Worm (Caenorhabditis elegans) whole organism, L4 larva: ENCODE data around the gene F21G4.6.
A peak's percentile ranks its signal among the peaks of the same experiment; 100 is the strongest.

Experiments used
- D1046.2 ChIP-seq: fragments of 200-800 bp; sonication (Bioruptor generic); IDR thresholded peaks from 2 replicates; pipeline ENCODE4 v1.3.6; 2022; ENCODE audit warnings: missing genetic modification characterization, missing compliant biosample characterization
- F10B5.3 ChIP-seq: sonication (generic microtip); optimal IDR thresholded peaks from 2 replicates; lab custom pipeline; 2016; ENCODE audit warnings: mild to moderate bottlenecking, missing genetic modification characterization, missing compliant biosample characterization
- F37D6.2 ChIP-seq: sonication (generic microtip); optimal IDR thresholded peaks from 2 replicates; lab custom pipeline; 2016; ENCODE audit warnings: mild to moderate bottlenecking, missing genetic modification characterization, missing compliant biosample characterization
- F44E2.7 ChIP-seq: fragments of 200-800 bp; sonication (Bioruptor generic); IDR thresholded peaks from 2 replicates; pipeline ENCODE4 v2.1.2; 2022; ENCODE audit warnings: missing genetic modification characterization, missing compliant biosample characterization
- Y48G9A.11 ChIP-seq: fragments of 200-800 bp; sonication (Bioruptor generic); IDR thresholded peaks from 2 replicates; pipeline ENCODE4 v1.3.6; 2022; ENCODE audit warnings: missing genetic modification reagents, missing genetic modification characterization, missing compliant biosample characterization
- ZK546.5 ChIP-seq, 2 experiments: sonication (generic microtip); optimal IDR thresholded peaks; 2 replicates each; lab custom pipeline; 2017; ENCODE audit warnings: missing biosample characterization in 2 of 2, missing genetic modification characterization in 2 of 2
- aha-1 ChIP-seq: fragments of 150-350 bp; peaks from one replicate; lab custom pipeline; 2014; ENCODE audit warnings: missing biosample characterization, missing genetic modification characterization
- aly-2 ChIP-seq: sonication (generic microtip); optimal IDR thresholded peaks from 2 replicates; lab custom pipeline; 2018; ENCODE audit warnings: missing biosample characterization, missing genetic modification characterization
- ama-1 ChIP-seq: fragments of 150-350 bp; optimal IDR thresholded peaks from 2 replicates; lab custom pipeline; 2014; ENCODE audit warnings: inconsistent platforms, mixed read lengths
- arid-1 ChIP-seq: fragments of 200-800 bp; sonication (Bioruptor generic); conservative IDR thresholded peaks from 2 replicates; pipeline ENCODE4 v1.3.6; 2022; ENCODE audit warnings: missing genetic modification reagents, missing genetic modification characterization, missing compliant biosample characterization
- ceh-20 ChIP-seq: fragments of 200-800 bp; sonication (Bioruptor generic); IDR thresholded peaks from 2 replicates; pipeline ENCODE4 v1.3.6; 2022; ENCODE audit warnings: missing genetic modification reagents, missing genetic modification characterization, missing compliant biosample characterization
- ceh-44 ChIP-seq: fragments of 200-800 bp; sonication (Bioruptor generic); IDR thresholded peaks from 2 replicates; pipeline ENCODE4 v1.3.6; 2022; ENCODE audit warnings: missing genetic modification reagents, missing genetic modification characterization, missing compliant biosample characterization
- ceh-82 ChIP-seq: sonication (generic microtip); optimal IDR thresholded peaks from 2 replicates; lab custom pipeline; 2017; ENCODE audit warnings: missing biosample characterization, missing genetic modification characterization
- daf-12 ChIP-seq: fragments of 150-350 bp; optimal IDR thresholded peaks from 2 replicates; lab custom pipeline; 2014; ENCODE audit warnings: missing biosample characterization, missing genetic modification reagents, missing genetic modification characterization
- dmd-6 ChIP-seq: fragments of 200-800 bp; sonication (Bioruptor generic); IDR thresholded peaks from 2 replicates; pipeline ENCODE4 v1.3.6; 2022; ENCODE audit warnings: missing genetic modification reagents, missing genetic modification characterization, missing compliant biosample characterization
- dmd-9 ChIP-seq: fragments of 200-800 bp; sonication (Bioruptor generic); IDR thresholded peaks from 2 replicates; pipeline ENCODE4 v1.3.6; 2022; ENCODE audit warnings: missing genetic modification reagents, missing genetic modification characterization, missing compliant biosample characterization
- dve-1 ChIP-seq: sonication (generic microtip); optimal IDR thresholded peaks from 2 replicates; lab custom pipeline; 2017; ENCODE audit warnings: antibody characterized with exemption, mild to moderate bottlenecking, missing genetic modification characterization, missing compliant biosample characterization; ENCODE audit not compliant: insufficient read depth
- egl-43 ChIP-seq: fragments of 200-800 bp; sonication (Bioruptor generic); IDR thresholded peaks from 2 replicates; pipeline ENCODE4 v1.3.6; 2022; ENCODE audit warnings: missing genetic modification reagents, missing genetic modification characterization, missing compliant biosample characterization
- fkh-10 ChIP-seq: fragments of 150-350 bp; optimal IDR thresholded peaks from 2 replicates; lab custom pipeline; 2014; ENCODE audit warnings: missing biosample characterization, missing genetic modification reagents, missing genetic modification characterization
- hlh-11 ChIP-seq: fragments of 200-800 bp; sonication (Bioruptor generic); optimal IDR thresholded peaks from 2 replicates; lab custom pipeline; 2018; ENCODE audit warnings: mild to moderate bottlenecking, missing genetic modification characterization, missing compliant biosample characterization
- hmg-1.1 ChIP-seq: fragments of 200-800 bp; sonication (Bioruptor generic); IDR thresholded peaks from 2 replicates; pipeline ENCODE4 v1.3.6; 2022; ENCODE audit warnings: missing genetic modification reagents, missing genetic modification characterization, missing compliant biosample characterization
- lim-7 ChIP-seq: fragments of 200-800 bp; sonication (Bioruptor generic); IDR thresholded peaks from 2 replicates; pipeline ENCODE4 v1.3.6; 2022; ENCODE audit warnings: missing genetic modification characterization, missing compliant biosample characterization
- lin-1 ChIP-seq: fragments of 200-800 bp; sonication (Bioruptor generic); IDR thresholded peaks from 2 replicates; pipeline ENCODE4 v1.3.6; 2022; ENCODE audit warnings: missing genetic modification reagents, missing genetic modification characterization, missing compliant biosample characterization
- lin-13 ChIP-seq: fragments of 150-350 bp; optimal IDR thresholded peaks from 2 replicates; lab custom pipeline; 2014; ENCODE audit warnings: missing biosample characterization, missing genetic modification reagents, missing genetic modification characterization
- lir-3 ChIP-seq: sonication (generic microtip); optimal IDR thresholded peaks from 2 replicates; lab custom pipeline; 2016; ENCODE audit warnings: mild to moderate bottlenecking, missing genetic modification characterization, missing compliant biosample characterization
- madf-9 ChIP-seq: fragments of 200-800 bp; sonication (Bioruptor generic); conservative IDR thresholded peaks from 2 replicates; pipeline ENCODE4 v1.3.6; 2022; ENCODE audit warnings: missing genetic modification reagents, missing genetic modification characterization, missing compliant biosample characterization
- mdl-1 ChIP-seq, 2 experiments: fragments of 150-350 bp in 1 of 2; sonication (generic microtip) in 1 of 2; optimal IDR thresholded peaks; 2 replicates each; lab custom pipeline; 2014 to 2017; ENCODE audit warnings: missing biosample characterization in 2 of 2, missing genetic modification characterization in 2 of 2
- mep-1 ChIP-seq: fragments of 150-350 bp; sonication (generic microtip); optimal IDR thresholded peaks from 3 replicates; lab custom pipeline; 2014; ENCODE audit warnings: missing biosample characterization, missing genetic modification characterization
- mes-2 ChIP-seq: sonication (generic microtip); optimal IDR thresholded peaks from 2 replicates; lab custom pipeline; 2016; ENCODE audit warnings: missing genotype, mild to moderate bottlenecking, missing genetic modification characterization, missing compliant biosample characterization; ENCODE audit not compliant: poor library complexity, severe bottlenecking
- nhr-10 ChIP-seq: fragments of 150-350 bp; optimal IDR thresholded peaks from 2 replicates; lab custom pipeline; 2014; ENCODE audit warnings: missing biosample characterization, missing genetic modification characterization
- nhr-102 ChIP-seq: sonication (generic microtip); optimal IDR thresholded peaks from 2 replicates; lab custom pipeline; 2016; ENCODE audit warnings: mild to moderate bottlenecking, missing genetic modification characterization, moderate library complexity, missing compliant biosample characterization
- nhr-111 ChIP-seq: fragments of 200-800 bp; sonication (Bioruptor generic); optimal IDR thresholded peaks from 2 replicates; lab custom pipeline; 2018; ENCODE audit warnings: mild to moderate bottlenecking, missing genetic modification characterization, missing compliant biosample characterization
- nhr-25 ChIP-seq: sonication (generic microtip); optimal IDR thresholded peaks from 2 replicates; lab custom pipeline; 2017; ENCODE audit warnings: missing genetic modification characterization, mild to moderate bottlenecking, missing compliant biosample characterization, antibody characterized with exemption, moderate library complexity, borderline replicate concordance; ENCODE audit not compliant: insufficient read depth
- nhr-41 ChIP-seq: fragments of 200-800 bp; sonication (Bioruptor generic); IDR thresholded peaks from 2 replicates; pipeline ENCODE4 v1.3.6; 2022; ENCODE audit warnings: missing genetic modification reagents, missing genetic modification characterization, missing compliant biosample characterization
- nhr-42 ChIP-seq: fragments of 200-800 bp; sonication (Bioruptor generic); IDR thresholded peaks from 2 replicates; pipeline ENCODE4 v1.3.6; 2022; ENCODE audit warnings: missing genetic modification characterization, missing compliant biosample characterization
- nhr-77 ChIP-seq: fragments of 150-350 bp; optimal IDR thresholded peaks from 2 replicates; lab custom pipeline; 2014; ENCODE audit warnings: missing biosample characterization, missing genetic modification characterization
- pha-4 ChIP-seq, 2 experiments: fragments of 150-350 bp in 1 of 2; fragments of 200-800 bp in 1 of 2; sonication (Bioruptor generic) in 1 of 2; IDR thresholded peaks in 1 of 2; optimal IDR thresholded peaks in 1 of 2; 2 replicates each; pipeline versions ENCODE4 v1.3.6 to Lab custom; 2014 to 2022; ENCODE audit warnings: missing genetic modification characterization in 2 of 2, missing genetic modification reagents in 2 of 2, missing biosample characterization in 1 of 2, missing compliant biosample characterization in 1 of 2
- pqm-1 ChIP-seq: sonication (generic microtip); optimal IDR thresholded peaks from 2 replicates; lab custom pipeline; 2017; ENCODE audit warnings: missing biosample characterization, missing genetic modification characterization
- rbr-2 ChIP-seq: sonication (generic microtip); optimal IDR thresholded peaks from 2 replicates; lab custom pipeline; 2016; ENCODE audit warnings: missing genotype, missing genetic modification characterization, missing compliant biosample characterization
- spr-1 ChIP-seq: sonication (generic microtip); optimal IDR thresholded peaks from 2 replicates; lab custom pipeline; 2016; ENCODE audit warnings: mild to moderate bottlenecking, missing genetic modification characterization, missing compliant biosample characterization
- unc-62 ChIP-seq, 3 experiments: fragments of 150-350 bp in 1 of 3; sonication (generic microtip); optimal IDR thresholded peaks in 2 of 3; peaks in 1 of 3; 1 replicate in 1 of 3; 2 replicates in 2 of 3; lab custom pipeline; 2014 to 2017; ENCODE audit warnings: missing biosample characterization in 3 of 3, missing genetic modification characterization in 3 of 3, missing genetic modification reagents in 3 of 3, missing genotype in 1 of 3
- vab-7 ChIP-seq: fragments of 200-800 bp; sonication (Bioruptor generic); IDR thresholded peaks from 2 replicates; pipeline ENCODE4 v1.3.6; 2022; ENCODE audit warnings: missing genetic modification reagents, missing genetic modification characterization, missing compliant biosample characterization
- zag-1 ChIP-seq: fragments of 150-350 bp; optimal IDR thresholded peaks from 2 replicates; lab custom pipeline; 2014; ENCODE audit warnings: missing biosample characterization, missing genetic modification characterization
- zfp-3 ChIP-seq: fragments of 200-800 bp; sonication (Bioruptor generic); conservative IDR thresholded peaks from 2 replicates; pipeline ENCODE4 v1.3.6; 2022; ENCODE audit warnings: missing genetic modification reagents, missing genetic modification characterization, missing compliant biosample characterization
- zip-11 ChIP-seq: fragments of 200-800 bp; sonication (Bioruptor generic); IDR thresholded peaks from 2 replicates; pipeline ENCODE4 v1.3.6; 2022; ENCODE audit warnings: missing genetic modification characterization, missing compliant biosample characterization

Gene F21G4.6

ce11 chrX:9899426-9900131 is 17.7 kb downstream of the F21G4.6 start, which contains the start of gene phf-34 (continued):
- TF ChIP-seq nhr-42 (GFP tag; lab: Robert Waterston, UW) (no peak), F37D6.2 (no peak), mep-1 (no peak), arid-1 (GFP tag; lab: Robert Waterston, UW) (0 out of 2 replicates have a peak, but pooled peaks have one; percentile 24), rbr-2 (peak; percentile 58), Y48G9A.11 (no peak), egl-43 (GFP tag; lab: Robert Waterston, UW) (no peak), nhr-10 (no peak), nhr-41 (GFP tag; lab: Robert Waterston, UW) (no peak), nhr-111 (no peak), ZK546.5 (tag; optimal IDR thresholded peaks at IDR 0.05; lab: Kevin White, UChicago) (no peak), nhr-77 (tag; lab: Kevin White, UChicago) (peak; percentile 5), ama-1 (lab: Kevin White, UChicago) (no peak), D1046.2 (GFP tag; lab: Robert Waterston, UW) (no peak), madf-9 (GFP tag; lab: Robert Waterston, UW) (no peak), aly-2 (no peak), lim-7 (GFP tag; lab: Robert Waterston, UW) (no peak), ceh-44 (GFP tag; lab: Robert Waterston, UW) (no peak), hmg-1.1 (GFP tag; lab: Robert Waterston, UW) (peak; percentile 70), F10B5.3 (tag; lab: Kevin White, UChicago) (no peak)

ce11 chrX:9894844-9895243 is 22.4 kb downstream of the F21G4.6 start, which contains the start of gene F21G4.3:
Gene F21G4.3 (plus strand): TSS chrX:9895144.
- TF ChIP-seq F44E2.7 (GFP tag; lab: Robert Waterston, UW): no peak
- TF ChIP-seq vab-7 (GFP tag; lab: Robert Waterston, UW): no peak
- TF ChIP-seq mdl-1 (tag; optimal IDR thresholded peaks at IDR 0.05; lab: Kevin White, UChicago): no peak
- TF ChIP-seq aly-2: no peak
- no peak for TF ChIP-seq zfp-3
- TF ChIP-seq nhr-41 (GFP tag; lab: Robert Waterston, UW): no peak
- TF ChIP-seq nhr-111: no peak
- no peak for TF ChIP-seq daf-12 (tag; lab: Kevin White, UChicago)
- no peak for TF ChIP-seq lin-13 (GFP tag; lab: Kevin White, UChicago)
- TF ChIP-seq unc-62 (GFP tag; optimal IDR thresholded peaks at IDR 0.05 in 1 of 2; lab: Kevin White, UChicago): no peak
- no peak for TF ChIP-seq unc-62 (tag; optimal IDR thresholded peaks at IDR 0.05; lab: Kevin White, UChicago)
- no peak for TF ChIP-seq zag-1

ce11 chrX:9893069-9893468 is 24.2 kb downstream of the F21G4.6 start:
- peak; percentile 7 for TF ChIP-seq nhr-25 (tag; lab: Kevin White, UChicago)
- peak; percentile 76 for TF ChIP-seq aha-1 (tag; lab: Kevin White, UChicago)
- no peak for TF ChIP-seq pha-4 (GFP tag; IDR thresholded peaks at IDR 0.05; lab: Robert Waterston, UW)
- no peak for TF ChIP-seq pha-4 (tag; optimal IDR thresholded peaks at IDR 0.05; lab: Kevin White, UChicago)

ce11 chrX:9892323-9892722 is 24.9 kb downstream of the F21G4.6 start, which contains the start of gene F21G4.1:
Gene F21G4.1 (minus strand): TSS chrX:9892328.
- no peak for TF ChIP-seq dve-1 (tag; lab: Kevin White, UChicago)
- peak; percentile 26; the same call in 1 of the 2 replicates for TF ChIP-seq dmd-6
- TF ChIP-seq ceh-44 (GFP tag; lab: Robert Waterston, UW): no peak
- TF ChIP-seq ceh-82 (tag; lab: Kevin White, UChicago): no peak
- TF ChIP-seq ceh-20 (GFP tag; lab: Robert Waterston, UW): no peak
- TF ChIP-seq fkh-10: no peak
- no peak for TF ChIP-seq spr-1 (tag; lab: Kevin White, UChicago)
- peak; percentile 71 for TF ChIP-seq pqm-1 (tag; lab: Kevin White, UChicago)
- no peak for TF ChIP-seq aly-2
- TF ChIP-seq nhr-102 (tag; lab: Kevin White, UChicago): no peak
- no peak for TF ChIP-seq dmd-9
- TF ChIP-seq lir-3 (tag; lab: Kevin White, UChicago): no peak
- peak; percentile 35 for TF ChIP-seq hlh-11
- peak in 1 of 2 experiments; percentile 4 for TF ChIP-seq mdl-1 (tag; optimal IDR thresholded peaks at IDR 0.05; lab: Kevin White, UChicago)
- no peak for TF ChIP-seq lin-1 (GFP tag; lab: Robert Waterston, UW)
- no peak for TF ChIP-seq ZK546.5 (tag; optimal IDR thresholded peaks at IDR 0.05; lab: Kevin White, UChicago)
- no peak for TF ChIP-seq zip-11 (GFP tag; lab: Robert Waterston, UW)
- no peak for TF ChIP-seq mes-2 (tag; lab: Kevin White, UChicago)
